Worm (Caenorhabditis elegans) whole organism, L4 larva: ENCODE results near the gene T10G3.4.

ENCODE experiments used
- T20F7.1 ChIP-seq: fragments of 200-800 bp; sonication (Bioruptor generic); optimal IDR thresholded peaks from 2 replicates; lab custom pipeline; 2018; ENCODE audit warnings: mild to moderate bottlenecking, missing genetic modification characterization, missing compliant biosample characterization
- T26A8.4 ChIP-seq: fragments of 200-800 bp; sonication (Bioruptor generic); IDR thresholded peaks from 2 replicates; pipeline ENCODE4 v1.3.6; 2022; ENCODE audit warnings: missing genetic modification characterization, missing compliant biosample characterization
- Y5F2A.4 ChIP-seq: fragments of 200-800 bp; sonication (Bioruptor generic); optimal IDR thresholded peaks from 2 replicates; lab custom pipeline; 2018; ENCODE audit warnings: mild to moderate bottlenecking, missing genetic modification characterization, missing compliant biosample characterization
- Y75B8A.6 ChIP-seq: fragments of 200-800 bp; sonication (Bioruptor generic); IDR thresholded peaks from 2 replicates; pipeline ENCODE4 v1.3.6; 2022; ENCODE audit warnings: missing genetic modification reagents, missing genetic modification characterization, missing compliant biosample characterization
- ama-1 ChIP-seq: fragments of 150-350 bp; optimal IDR thresholded peaks from 2 replicates; lab custom pipeline; 2014; ENCODE audit warnings: inconsistent platforms, mixed read lengths
- arid-1 ChIP-seq: fragments of 200-800 bp; sonication (Bioruptor generic); conservative IDR thresholded peaks from 2 replicates; pipeline ENCODE4 v1.3.6; 2022; ENCODE audit warnings: missing genetic modification reagents, missing genetic modification characterization, missing compliant biosample characterization
- attf-4 ChIP-seq: sonication (generic microtip); optimal IDR thresholded peaks from 3 replicates; lab custom pipeline; 2017; ENCODE audit warnings: missing biosample characterization, missing genetic modification characterization
- ceh-28 ChIP-seq: fragments of 150-350 bp; optimal IDR thresholded peaks from 2 replicates; lab custom pipeline; 2014; ENCODE audit warnings: missing biosample characterization, missing genetic modification reagents, missing genetic modification characterization
- ceh-44 ChIP-seq: fragments of 200-800 bp; sonication (Bioruptor generic); IDR thresholded peaks from 2 replicates; pipeline ENCODE4 v1.3.6; 2022; ENCODE audit warnings: missing genetic modification reagents, missing genetic modification characterization, missing compliant biosample characterization
- ceh-62 ChIP-seq: sonication (generic microtip); optimal IDR thresholded peaks from 2 replicates; lab custom pipeline; 2017; ENCODE audit warnings: missing biosample characterization, missing genetic modification characterization
- dmd-6 ChIP-seq: fragments of 200-800 bp; sonication (Bioruptor generic); IDR thresholded peaks from 2 replicates; pipeline ENCODE4 v1.3.6; 2022; ENCODE audit warnings: missing genetic modification reagents, missing genetic modification characterization, missing compliant biosample characterization
- dpl-1 ChIP-seq: fragments of 150-350 bp; optimal IDR thresholded peaks from 2 replicates; lab custom pipeline; 2014; ENCODE audit warnings: missing biosample characterization, missing genetic modification reagents, missing genetic modification characterization
- dve-1 ChIP-seq: sonication (generic microtip); optimal IDR thresholded peaks from 2 replicates; lab custom pipeline; 2017; ENCODE audit warnings: antibody characterized with exemption, mild to moderate bottlenecking, missing genetic modification characterization, missing compliant biosample characterization; ENCODE audit not compliant: insufficient read depth
- hlh-11 ChIP-seq: fragments of 200-800 bp; sonication (Bioruptor generic); optimal IDR thresholded peaks from 2 replicates; lab custom pipeline; 2018; ENCODE audit warnings: mild to moderate bottlenecking, missing genetic modification characterization, missing compliant biosample characterization
- hlh-30 ChIP-seq: sonication (generic microtip); optimal IDR thresholded peaks from 2 replicates; lab custom pipeline; 2017; ENCODE audit warnings: antibody characterized with exemption, mild to moderate bottlenecking, missing genetic modification characterization, missing compliant biosample characterization; ENCODE audit not compliant: insufficient read depth
- jun-1 ChIP-seq: fragments of 150-350 bp; optimal IDR thresholded peaks from 2 replicates; lab custom pipeline; 2014; ENCODE audit warnings: missing biosample characterization, missing genetic modification reagents, missing genetic modification characterization
- lin-1 ChIP-seq: fragments of 200-800 bp; sonication (Bioruptor generic); IDR thresholded peaks from 2 replicates; pipeline ENCODE4 v1.3.6; 2022; ENCODE audit warnings: missing genetic modification reagents, missing genetic modification characterization, missing compliant biosample characterization
- lin-13 ChIP-seq: fragments of 150-350 bp; optimal IDR thresholded peaks from 2 replicates; lab custom pipeline; 2014; ENCODE audit warnings: missing biosample characterization, missing genetic modification reagents, missing genetic modification characterization
- lin-29 ChIP-seq: fragments of 200-800 bp; sonication (Bioruptor generic); IDR thresholded peaks from 2 replicates; pipeline ENCODE4 v1.3.6; 2022; ENCODE audit warnings: missing genetic modification reagents, missing genetic modification characterization, missing compliant biosample characterization
- lsy-2 ChIP-seq, 2 experiments: fragments of 150-350 bp in 1 of 2; sonication (generic microtip) in 1 of 2; optimal IDR thresholded peaks; 2 replicates each; lab custom pipeline; 2014 to 2017; ENCODE audit warnings: missing biosample characterization in 2 of 2, missing genetic modification characterization in 2 of 2
- madf-9 ChIP-seq: fragments of 200-800 bp; sonication (Bioruptor generic); conservative IDR thresholded peaks from 2 replicates; pipeline ENCODE4 v1.3.6; 2022; ENCODE audit warnings: missing genetic modification reagents, missing genetic modification characterization, missing compliant biosample characterization
- mdl-1 ChIP-seq, 2 experiments: fragments of 150-350 bp in 1 of 2; sonication (generic microtip) in 1 of 2; optimal IDR thresholded peaks; 2 replicates each; lab custom pipeline; 2014 to 2017; ENCODE audit warnings: missing biosample characterization in 2 of 2, missing genetic modification characterization in 2 of 2
- mdt-29 ChIP-seq: fragments of 200-800 bp; sonication (Bioruptor generic); IDR thresholded peaks from 2 replicates; pipeline ENCODE4 v1.3.6; 2022; ENCODE audit warnings: missing genetic modification reagents, missing genetic modification characterization, missing compliant biosample characterization
- mes-2 ChIP-seq: sonication (generic microtip); optimal IDR thresholded peaks from 2 replicates; lab custom pipeline; 2016; ENCODE audit warnings: missing genotype, mild to moderate bottlenecking, missing genetic modification characterization, missing compliant biosample characterization; ENCODE audit not compliant: poor library complexity, severe bottlenecking
- mxl-3 ChIP-seq: fragments of 200-800 bp; sonication (Bioruptor generic); optimal IDR thresholded peaks from 2 replicates; lab custom pipeline; 2018; ENCODE audit warnings: mild to moderate bottlenecking, missing genetic modification characterization, missing compliant biosample characterization
- nhr-102 ChIP-seq: sonication (generic microtip); optimal IDR thresholded peaks from 2 replicates; lab custom pipeline; 2016; ENCODE audit warnings: mild to moderate bottlenecking, missing genetic modification characterization, moderate library complexity, missing compliant biosample characterization
- nhr-111 ChIP-seq: fragments of 200-800 bp; sonication (Bioruptor generic); optimal IDR thresholded peaks from 2 replicates; lab custom pipeline; 2018; ENCODE audit warnings: mild to moderate bottlenecking, missing genetic modification characterization, missing compliant biosample characterization
- nhr-25 ChIP-seq: sonication (generic microtip); optimal IDR thresholded peaks from 2 replicates; lab custom pipeline; 2017; ENCODE audit warnings: missing genetic modification characterization, mild to moderate bottlenecking, missing compliant biosample characterization, antibody characterized with exemption, moderate library complexity, borderline replicate concordance; ENCODE audit not compliant: insufficient read depth
- nhr-6 ChIP-seq: fragments of 150-350 bp; optimal IDR thresholded peaks from 2 replicates; lab custom pipeline; 2014; ENCODE audit warnings: missing biosample characterization, missing genetic modification characterization
- pha-4 ChIP-seq, 2 experiments: fragments of 150-350 bp in 1 of 2; fragments of 200-800 bp in 1 of 2; sonication (Bioruptor generic) in 1 of 2; IDR thresholded peaks in 1 of 2; optimal IDR thresholded peaks in 1 of 2; 2 replicates each; pipeline versions ENCODE4 v1.3.6 to Lab custom; 2014 to 2022; ENCODE audit warnings: missing genetic modification characterization in 2 of 2, missing genetic modification reagents in 2 of 2, missing biosample characterization in 1 of 2, missing compliant biosample characterization in 1 of 2
- pqm-1 ChIP-seq: sonication (generic microtip); optimal IDR thresholded peaks from 2 replicates; lab custom pipeline; 2017; ENCODE audit warnings: missing biosample characterization, missing genetic modification characterization
- rbr-2 ChIP-seq: sonication (generic microtip); optimal IDR thresholded peaks from 2 replicates; lab custom pipeline; 2016; ENCODE audit warnings: missing genotype, missing genetic modification characterization, missing compliant biosample characterization
- spr-1 ChIP-seq: sonication (generic microtip); optimal IDR thresholded peaks from 2 replicates; lab custom pipeline; 2016; ENCODE audit warnings: mild to moderate bottlenecking, missing genetic modification characterization, missing compliant biosample characterization
- unc-39 ChIP-seq: sonication (generic microtip); optimal IDR thresholded peaks from 2 replicates; lab custom pipeline; 2017; ENCODE audit warnings: missing biosample characterization, missing genetic modification characterization
- unc-62 ChIP-seq, 3 experiments: fragments of 150-350 bp in 1 of 3; sonication (generic microtip); optimal IDR thresholded peaks in 2 of 3; peaks in 1 of 3; 1 replicate in 1 of 3; 2 replicates in 2 of 3; lab custom pipeline; 2014 to 2017; ENCODE audit warnings: missing biosample characterization in 3 of 3, missing genetic modification characterization in 3 of 3, missing genetic modification reagents in 3 of 3, missing genotype in 1 of 3
- zag-1 ChIP-seq: fragments of 150-350 bp; optimal IDR thresholded peaks from 2 replicates; lab custom pipeline; 2014; ENCODE audit warnings: missing biosample characterization, missing genetic modification characterization

Gene T10G3.4

ce11 chrV:13462974-13463373 is 21.3 kb downstream of the T10G3.4 start, which contains the start of gene frm-10 (continued):
- TF ChIP-seq lin-13 (peak; percentile 58), mdl-1 (tag; optimal IDR thresholded peaks at IDR 0.05; lab: Kevin White, UChicago) (peak in 1 of 2 experiments; percentile 75), ceh-44 (GFP tag; lab: Robert Waterston, UW) (no peak), Y75B8A.6 (GFP tag; lab: Robert Waterston, UW) (0 out of 2 replicates have a peak, but pooled peaks have one; percentile 31), lsy-2 (tag; optimal IDR thresholded peaks at IDR 0.05; lab: Kevin White, UChicago) (peak; percentile 55 to 67), dve-1 (tag; lab: Kevin White, UChicago) (peak; percentile 93), ama-1 (lab: Kevin White, UChicago) (no peak), lin-1 (GFP tag; lab: Robert Waterston, UW) (peak; percentile 69; the same call in 1 of the 2 replicates), pha-4 (GFP tag; IDR thresholded peaks at IDR 0.05; lab: Robert Waterston, UW) (peak; percentile 55; the same call in 1 of the 2 replicates), pha-4 (tag; optimal IDR thresholded peaks at IDR 0.05; lab: Kevin White, UChicago) (peak; percentile 88), mdt-29 (GFP tag; lab: Robert Waterston, UW) (0 out of 2 replicates have a peak, but pooled peaks have one; percentile 49), Y5F2A.4 (GFP tag; lab: Kevin White, UChicago) (no peak), arid-1 (GFP tag; lab: Robert Waterston, UW) (0 out of 2 replicates have a peak, but pooled peaks have one; percentile 28), lin-29 (GFP tag; lab: Robert Waterston, UW) (no peak), zag-1 (tag; lab: Kevin White, UChicago) (no peak), T26A8.4 (GFP tag; lab: Robert Waterston, UW) (peak; percentile 37; the same call in 1 of the 2 replicates), dmd-6 (peak; percentile 84), nhr-111 (no peak), nhr-25 (tag; lab: Kevin White, UChicago) (no peak), dpl-1 (peak; percentile 25), unc-62 (GFP tag; optimal IDR thresholded peaks at IDR 0.05 in 1 of 2; lab: Kevin White, UChicago) (no peak), unc-62 (tag; optimal IDR thresholded peaks at IDR 0.05; lab: Kevin White, UChicago) (no peak), ceh-28 (tag; lab: Kevin White, UChicago) (no peak), madf-9 (GFP tag; lab: Robert Waterston, UW) (no peak), attf-4 (tag; lab: Kevin White, UChicago) (no peak), jun-1 (tag; lab: Kevin White, UChicago) (peak; percentile 28), spr-1 (tag; lab: Kevin White, UChicago) (peak; percentile 11), ceh-62 (no peak), hlh-11 (tag; lab: Kevin White, UChicago) (peak; percentile 92), mxl-3 (no peak), pqm-1 (tag; lab: Kevin White, UChicago) (peak; percentile 82)
- TF ChIP-seq, all 104 proteins: peak for 34

DNA sequence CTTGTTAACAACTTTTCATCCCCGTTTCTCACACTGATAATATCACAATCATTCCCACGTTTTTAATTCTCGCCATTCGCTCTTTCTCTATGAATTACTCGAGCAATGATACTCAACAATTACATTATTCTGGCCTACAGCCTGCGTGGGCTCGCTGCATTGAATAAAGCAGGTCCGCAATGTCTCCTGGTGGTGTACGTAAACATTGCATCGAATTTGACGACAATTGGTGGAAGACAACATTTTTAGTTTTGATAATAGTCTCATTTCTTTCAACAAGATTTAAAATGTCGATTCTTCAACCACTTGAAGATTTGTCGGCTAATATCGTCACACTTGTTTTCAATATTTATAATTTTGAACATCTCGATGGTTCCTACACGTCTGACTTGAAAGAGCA is 24.9 kb downstream of the T10G3.4 start, which contains the start of gene bath-39:
TSS of gene bath-39 (plus strand) at position 137 of the 400 bp plus-strand sequence.
- TF ChIP-seq hlh-30 (tag; lab: Kevin White, UChicago) (peak; percentile 8), dpl-1 (peak; percentile 11), zag-1 (tag; lab: Kevin White, UChicago) (no peak), mes-2 (peak; percentile 53), unc-62 (GFP tag; optimal IDR thresholded peaks at IDR 0.05 in 1 of 2; lab: Kevin White, UChicago) (no peak), unc-62 (tag; optimal IDR thresholded peaks at IDR 0.05; lab: Kevin White, UChicago) (no peak), nhr-6 (tag; lab: Kevin White, UChicago) (peak; percentile 19), rbr-2 (tag; lab: Kevin White, UChicago) (peak; percentile 3), dve-1 (tag; lab: Kevin White, UChicago) (peak; percentile 8), T20F7.1 (GFP tag; lab: Kevin White, UChicago) (peak; percentile 0)

DNA sequence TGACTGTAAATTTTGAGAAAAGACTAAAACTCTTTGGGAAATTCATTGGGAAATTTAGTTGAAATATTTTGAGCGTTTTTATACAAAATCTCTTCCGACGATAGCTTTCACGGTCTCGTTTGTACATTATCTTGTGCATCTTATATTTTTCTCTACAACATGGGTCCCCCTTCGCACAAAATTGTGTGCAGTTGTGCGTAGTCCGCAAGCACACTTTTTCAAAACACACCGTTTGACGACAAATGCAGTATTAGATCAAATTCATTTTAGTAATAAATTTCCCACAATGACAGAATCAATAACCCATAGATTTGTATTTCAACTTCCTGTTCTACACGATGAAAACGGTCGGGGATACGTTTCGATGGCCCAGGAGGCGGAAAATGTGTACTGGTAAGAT is 26.4 kb downstream of the T10G3.4 start, which contains the start of gene F25H9.2:
TSS of gene F25H9.2 (plus strand) at position 226 of the 400 bp plus-strand sequence.
- TF ChIP-seq nhr-102 = no peak
- peak; percentile 35 for TF ChIP-seq dpl-1
- no peak for TF ChIP-seq unc-39 (tag; lab: Kevin White, UChicago)
- peak; percentile 52 for TF ChIP-seq nhr-6 (tag; lab: Kevin White, UChicago)
- no peak for TF ChIP-seq ceh-62
- TF ChIP-seq pqm-1 (tag; lab: Kevin White, UChicago) = no peak
